Worm (Caenorhabditis elegans) whole organism, L4 larva: Measurements from ENCODE around the gene lon-3.

Experiments
- F44E2.7 ChIP-seq: fragments of 200-800 bp; sonication (Bioruptor generic); IDR thresholded peaks from 2 replicates; pipeline ENCODE4 v2.1.2; 2022; ENCODE audit warnings: missing genetic modification characterization, missing compliant biosample characterization
- aha-1 ChIP-seq: fragments of 150-350 bp; peaks from one replicate; lab custom pipeline; 2014; ENCODE audit warnings: missing biosample characterization, missing genetic modification characterization
- ama-1 ChIP-seq: fragments of 150-350 bp; optimal IDR thresholded peaks from 2 replicates; lab custom pipeline; 2014; ENCODE audit warnings: inconsistent platforms, mixed read lengths
- ceh-28 ChIP-seq: fragments of 150-350 bp; optimal IDR thresholded peaks from 2 replicates; lab custom pipeline; 2014; ENCODE audit warnings: missing biosample characterization, missing genetic modification reagents, missing genetic modification characterization
- egl-27 ChIP-seq: sonication (generic microtip); optimal IDR thresholded peaks from 3 replicates; lab custom pipeline; 2017; ENCODE audit warnings: missing biosample characterization, missing genetic modification reagents, missing genetic modification characterization
- fkh-10 ChIP-seq: fragments of 150-350 bp; optimal IDR thresholded peaks from 2 replicates; lab custom pipeline; 2014; ENCODE audit warnings: missing biosample characterization, missing genetic modification reagents, missing genetic modification characterization
- nhr-102 ChIP-seq: sonication (generic microtip); optimal IDR thresholded peaks from 2 replicates; lab custom pipeline; 2016; ENCODE audit warnings: mild to moderate bottlenecking, missing genetic modification characterization, moderate library complexity, missing compliant biosample characterization
- nhr-11 ChIP-seq: fragments of 150-350 bp; optimal IDR thresholded peaks from 2 replicates; lab custom pipeline; 2014; ENCODE audit warnings: missing biosample characterization, missing genetic modification characterization
- set-16 ChIP-seq: fragments of 200-800 bp; sonication (Bioruptor generic); IDR thresholded peaks from 2 replicates; pipeline ENCODE4 v1.3.6; 2022; ENCODE audit warnings: missing genetic modification reagents, missing genetic modification characterization, missing compliant biosample characterization
- snpc-1.2 ChIP-seq: fragments of 200-800 bp; sonication (Bioruptor generic); IDR thresholded peaks from 2 replicates; pipeline ENCODE4 v1.3.6; 2022; ENCODE audit warnings: missing genetic modification reagents, missing genetic modification characterization, missing compliant biosample characterization
- spr-1 ChIP-seq: sonication (generic microtip); optimal IDR thresholded peaks from 2 replicates; lab custom pipeline; 2016; ENCODE audit warnings: mild to moderate bottlenecking, missing genetic modification characterization, missing compliant biosample characterization
- ztf-7 ChIP-seq: fragments of 150-350 bp; optimal IDR thresholded peaks from 2 replicates; lab custom pipeline; 2014; ENCODE audit warnings: missing biosample characterization, missing genetic modification characterization

ce11 chrV:12233425-12233824 is 35.0 kb upstream of the lon-3 start:
- no peak for TF ChIP-seq spr-1
- TF ChIP-seq ztf-7 (tag; lab: Kevin White, UChicago), result no peak
- no peak for TF ChIP-seq aha-1 (tag; lab: Kevin White, UChicago)
- no peak for TF ChIP-seq set-16 (GFP tag; lab: Robert Waterston, UW)
- TF ChIP-seq fkh-10 (GFP tag; lab: Kevin White, UChicago), result no peak
- TF ChIP-seq snpc-1.2, result no peak
- no peak for TF ChIP-seq nhr-102
- TF ChIP-seq ama-1, result no peak
- TF ChIP-seq nhr-11 (tag; lab: Kevin White, UChicago), result peak; percentile 26
- TF ChIP-seq egl-27 (tag; lab: Kevin White, UChicago), result no peak
- TF ChIP-seq F44E2.7, result no peak
- TF ChIP-seq ceh-28, result no peak
